Fruit fly (Drosophila melanogaster) whole organism, embryonic: ENCODE results near the gene CG10959.

Experiments
- Aef1 ChIP-seq: fragments of 200-800 bp; sonication (Bioruptor generic); IDR thresholded peaks from 3 replicates; pipeline ENCODE4 v1.3.6; 2022; ENCODE audit warnings: missing biosample characterization, missing genetic modification characterization
- Atf6 ChIP-seq: fragments of 200-800 bp; sonication (Bioruptor generic); IDR thresholded peaks from 2 replicates; pipeline ENCODE4 v1.3.6; 2022; ENCODE audit warnings: missing biosample characterization, missing genetic modification characterization
- BEAF-32 ChIP-seq: fragments of 200-800 bp; sonication (Bioruptor generic); optimal IDR thresholded peaks from 3 replicates; lab custom pipeline; 2017; ENCODE audit warnings: missing biosample characterization, missing genetic modification characterization, mild to moderate bottlenecking, moderate library complexity, missing genetic modification reagents
- CG10462 ChIP-seq: fragments of 200-800 bp; sonication (Bioruptor generic); optimal IDR thresholded peaks from 2 replicates; lab custom pipeline; 2016; ENCODE audit warnings: missing biosample characterization, missing genetic modification characterization
- CG12219 ChIP-seq: fragments of 200-800 bp; sonication (Bioruptor generic); optimal IDR thresholded peaks from 3 replicates; lab custom pipeline; 2018; ENCODE audit warnings: missing biosample characterization, mild to moderate bottlenecking, missing genetic modification characterization
- CG12299 ChIP-seq: fragments of 200-800 bp; sonication (Bioruptor generic); optimal IDR thresholded peaks from 2 replicates; lab custom pipeline; 2018; ENCODE audit warnings: missing biosample characterization, mild to moderate bottlenecking, missing genetic modification characterization
- CG12744 ChIP-seq: fragments of 200-800 bp; sonication (Bioruptor generic); optimal IDR thresholded peaks from 2 replicates; lab custom pipeline; 2016; ENCODE audit warnings: missing biosample characterization, missing genetic modification characterization
- CG13287 ChIP-seq: fragments of 200-800 bp; sonication (Bioruptor generic); IDR thresholded peaks from 2 replicates; pipeline ENCODE4 v1.3.6; 2022; ENCODE audit warnings: missing biosample characterization, missing genetic modification characterization; ENCODE audit not compliant: partially characterized antibody
- CG13296 ChIP-seq: fragments of 200-800 bp; sonication (Bioruptor generic); optimal IDR thresholded peaks from 3 replicates; lab custom pipeline; 2018; ENCODE audit warnings: missing biosample characterization, mild to moderate bottlenecking, missing genetic modification characterization
- CG13894 ChIP-seq: fragments of 200-800 bp; sonication (Bioruptor generic); optimal IDR thresholded peaks from 3 replicates; lab custom pipeline; 2018; ENCODE audit warnings: missing biosample characterization, mild to moderate bottlenecking, missing genetic modification characterization, moderate library complexity
- CG15269 ChIP-seq: fragments of 200-800 bp; sonication (Bioruptor generic); optimal IDR thresholded peaks from 2 replicates; lab custom pipeline; 2018; ENCODE audit warnings: missing biosample characterization, mild to moderate bottlenecking, missing genetic modification characterization, moderate library complexity
- CG15601 ChIP-seq: fragments of 200-800 bp; sonication (Bioruptor generic); optimal IDR thresholded peaks from 3 replicates; lab custom pipeline; 2019; ENCODE audit warnings: missing biosample characterization, mild to moderate bottlenecking, missing genetic modification characterization, moderate library complexity
- CG15696 ChIP-seq: fragments of 200-800 bp; sonication (Bioruptor generic); optimal IDR thresholded peaks from 2 replicates; lab custom pipeline; 2019; ENCODE audit warnings: missing biosample characterization, mild to moderate bottlenecking, missing genetic modification characterization, moderate library complexity
- CG1603 ChIP-seq: fragments of 200-800 bp; sonication (Bioruptor generic); optimal IDR thresholded peaks from 2 replicates; lab custom pipeline; 2019; ENCODE audit warnings: missing biosample characterization, mild to moderate bottlenecking, missing genetic modification characterization, moderate library complexity
- CG16813 ChIP-seq: fragments of 200-800 bp; sonication (Bioruptor generic); IDR thresholded peaks from 3 replicates; pipeline ENCODE4 v1.3.6; 2022; ENCODE audit warnings: missing biosample characterization, missing genetic modification characterization; ENCODE audit not compliant: partially characterized antibody
- CG2712 ChIP-seq: fragments of 200-800 bp; optimal IDR thresholded peaks from 3 replicates; lab custom pipeline; 2019; ENCODE audit warnings: missing biosample characterization, mild to moderate bottlenecking, missing genetic modification characterization, moderate library complexity
- CG30020 ChIP-seq: fragments of 200-800 bp; optimal IDR thresholded peaks from 2 replicates; lab custom pipeline; 2019; ENCODE audit warnings: missing biosample characterization, mild to moderate bottlenecking, missing genetic modification characterization, moderate library complexity
- CG4360 ChIP-seq: fragments of 200-800 bp; sonication (Bioruptor generic); IDR thresholded peaks from 2 replicates; pipeline ENCODE4 v1.3.6; 2022; ENCODE audit warnings: missing biosample characterization, missing genetic modification characterization
- CG4617 ChIP-seq: fragments of 200-800 bp; sonication (Bioruptor generic); optimal IDR thresholded peaks from 3 replicates; lab custom pipeline; 2016; ENCODE audit warnings: missing biosample characterization, missing genetic modification characterization, borderline replicate concordance
- CG4707 ChIP-seq: fragments of 200-800 bp; sonication (Bioruptor generic); optimal IDR thresholded peaks from 2 replicates; lab custom pipeline; 2018; ENCODE audit warnings: missing biosample characterization, mild to moderate bottlenecking, missing genetic modification characterization, moderate library complexity
- CG6689 ChIP-seq: fragments of 200-800 bp; sonication (Bioruptor generic); IDR thresholded peaks from 2 replicates; pipeline ENCODE4 v1.3.6; 2022; ENCODE audit warnings: missing biosample characterization, missing genetic modification characterization
- CG8388 ChIP-seq: fragments of 200-800 bp; sonication (Bioruptor generic); optimal IDR thresholded peaks from 2 replicates; lab custom pipeline; 2019; ENCODE audit warnings: missing biosample characterization, mild to moderate bottlenecking, missing genetic modification characterization, moderate library complexity
- CG8944 ChIP-seq: fragments of 200-800 bp; sonication (Bioruptor generic); optimal IDR thresholded peaks from 3 replicates; lab custom pipeline; 2016; ENCODE audit warnings: missing biosample characterization, missing genetic modification characterization
- D ChIP-seq, 2 experiments: fragments of 200-800 bp in 1 of 2; fragments of >200 bp in 1 of 2; sonication (Bioruptor generic) in 1 of 2; optimal IDR thresholded peaks; 2 replicates in 1 of 2; 3 replicates in 1 of 2; lab custom pipeline; 2017; ENCODE audit warnings: mild to moderate bottlenecking in 1 of 2, missing biosample characterization in 1 of 2, missing genetic modification characterization in 1 of 2, missing genetic modification reagents in 1 of 2
- Dek ChIP-seq: fragments of 200-800 bp; sonication (Bioruptor generic); optimal IDR thresholded peaks from 3 replicates; lab custom pipeline; 2019; ENCODE audit warnings: missing biosample characterization, mild to moderate bottlenecking, missing genetic modification characterization, moderate library complexity
- NFAT ChIP-seq: fragments of 200-800 bp; sonication (Bioruptor generic); IDR thresholded peaks from 2 replicates; pipeline ENCODE4 v1.3.6; 2022; ENCODE audit warnings: missing biosample characterization, missing genetic modification characterization
- Nf-YC ChIP-seq: fragments of 200-800 bp; optimal IDR thresholded peaks from 3 replicates; lab custom pipeline; 2019; ENCODE audit warnings: missing biosample characterization, mild to moderate bottlenecking, missing genetic modification characterization, moderate library complexity
- Sin3A ChIP-seq: fragments of >200 bp; optimal IDR thresholded peaks from 2 replicates; lab custom pipeline; 2018
- Sry-δ ChIP-seq: fragments of 200-800 bp; sonication (Bioruptor generic); optimal IDR thresholded peaks from 2 replicates; lab custom pipeline; 2016; ENCODE audit warnings: missing biosample characterization, missing genetic modification characterization
- Vsx1 ChIP-seq: fragments of 200-800 bp; sonication (Bioruptor generic); optimal IDR thresholded peaks from 2 replicates; lab custom pipeline; 2017; ENCODE audit warnings: missing biosample characterization, mild to moderate bottlenecking, missing genetic modification characterization, missing genetic modification reagents
- abd-A ChIP-seq: fragments of 200-800 bp; sonication (Bioruptor generic); optimal IDR thresholded peaks from 3 replicates; lab custom pipeline; 2019; ENCODE audit warnings: missing biosample characterization, mild to moderate bottlenecking, missing genetic modification characterization, moderate library complexity
- bcd ChIP-seq: fragments of 200-800 bp; sonication (Bioruptor generic); optimal IDR thresholded peaks from 2 replicates; lab custom pipeline; 2017; ENCODE audit warnings: missing biosample characterization, mild to moderate bottlenecking, missing genetic modification characterization
- en ChIP-seq: fragments of 200-800 bp; sonication (Bioruptor generic); optimal IDR thresholded peaks from 2 replicates; lab custom pipeline; 2016; ENCODE audit warnings: missing biosample characterization, missing genetic modification characterization
- eve ChIP-seq, 2 experiments: fragments of >200 bp; optimal IDR thresholded peaks; 2 replicates each; lab custom pipeline; 2017; ENCODE audit warnings: missing biosample characterization in 2 of 2, missing genetic modification characterization in 2 of 2
- klu ChIP-seq: fragments of 200-800 bp; sonication (Bioruptor generic); IDR thresholded peaks from 2 replicates; pipeline ENCODE4 v1.3.6; 2022; ENCODE audit warnings: missing biosample characterization, missing genetic modification characterization
- lab ChIP-seq: fragments of 200-800 bp; sonication (Bioruptor generic); optimal IDR thresholded peaks from 3 replicates; lab custom pipeline; 2017; ENCODE audit warnings: missing biosample characterization, missing genetic modification characterization, mild to moderate bottlenecking, moderate library complexity, missing genetic modification reagents
- nerfin-1 ChIP-seq: fragments of 200-800 bp; sonication (Bioruptor generic); optimal IDR thresholded peaks from 3 replicates; lab custom pipeline; 2019; ENCODE audit warnings: missing biosample characterization, mild to moderate bottlenecking, missing genetic modification characterization, moderate library complexity
- otp ChIP-seq: fragments of 200-800 bp; sonication (Bioruptor generic); IDR thresholded peaks from 3 replicates; pipeline ENCODE4, ENCODE4 v1.3.6; 2022; ENCODE audit warnings: missing biosample characterization, missing genetic modification characterization
- psq ChIP-seq: fragments of 200-800 bp; sonication (Bioruptor generic); optimal IDR thresholded peaks from 2 replicates; lab custom pipeline; 2017; ENCODE audit warnings: missing biosample characterization, missing genetic modification characterization
- scrt ChIP-seq: fragments of 200-800 bp; sonication (Bioruptor generic); optimal IDR thresholded peaks from 2 replicates; lab custom pipeline; 2018; ENCODE audit warnings: missing biosample characterization, mild to moderate bottlenecking, missing genetic modification characterization, moderate library complexity
- sens-2 ChIP-seq: fragments of 200-800 bp; sonication (Bioruptor generic); IDR thresholded peaks from 2 replicates; pipeline ENCODE4 v1.3.6; 2022; ENCODE audit warnings: missing biosample characterization, missing genetic modification characterization
- slbo ChIP-seq: fragments of 200-800 bp; sonication (Bioruptor generic); IDR thresholded peaks from 2 replicates; pipeline ENCODE4 v1.3.6; 2022; ENCODE audit warnings: missing biosample characterization, missing genetic modification characterization
- slou ChIP-seq: fragments of 200-800 bp; sonication (Bioruptor generic); optimal IDR thresholded peaks from 3 replicates; lab custom pipeline; 2016; ENCODE audit warnings: missing biosample characterization, missing genetic modification characterization
- sna ChIP-seq: fragments of 200-800 bp; sonication (Bioruptor generic); IDR thresholded peaks from 2 replicates; pipeline ENCODE4 v1.3.6; 2022; ENCODE audit warnings: missing biosample characterization, missing genetic modification characterization; ENCODE audit not compliant: partially characterized antibody
- tap ChIP-seq: fragments of 200-800 bp; optimal IDR thresholded peaks from 3 replicates; lab custom pipeline; 2019; ENCODE audit warnings: missing biosample characterization, mild to moderate bottlenecking, missing genetic modification characterization, moderate library complexity
- vnd ChIP-seq: fragments of 200-800 bp; sonication (Bioruptor generic); IDR thresholded peaks from 3 replicates; pipeline ENCODE4 v1.3.6; 2022; ENCODE audit warnings: missing biosample characterization, missing genetic modification characterization; ENCODE audit not compliant: partially characterized antibody
- wdn ChIP-seq: fragments of 200-800 bp; sonication (Bioruptor generic); IDR thresholded peaks from 2 replicates; pipeline ENCODE4 v1.3.6; 2022; ENCODE audit warnings: missing biosample characterization, missing genetic modification characterization
- wek ChIP-seq: fragments of 200-800 bp; sonication (Bioruptor generic); optimal IDR thresholded peaks from 3 replicates; lab custom pipeline; 2018; ENCODE audit warnings: missing biosample characterization, mild to moderate bottlenecking, missing genetic modification characterization, moderate library complexity

CG10959 gene

DNA sequence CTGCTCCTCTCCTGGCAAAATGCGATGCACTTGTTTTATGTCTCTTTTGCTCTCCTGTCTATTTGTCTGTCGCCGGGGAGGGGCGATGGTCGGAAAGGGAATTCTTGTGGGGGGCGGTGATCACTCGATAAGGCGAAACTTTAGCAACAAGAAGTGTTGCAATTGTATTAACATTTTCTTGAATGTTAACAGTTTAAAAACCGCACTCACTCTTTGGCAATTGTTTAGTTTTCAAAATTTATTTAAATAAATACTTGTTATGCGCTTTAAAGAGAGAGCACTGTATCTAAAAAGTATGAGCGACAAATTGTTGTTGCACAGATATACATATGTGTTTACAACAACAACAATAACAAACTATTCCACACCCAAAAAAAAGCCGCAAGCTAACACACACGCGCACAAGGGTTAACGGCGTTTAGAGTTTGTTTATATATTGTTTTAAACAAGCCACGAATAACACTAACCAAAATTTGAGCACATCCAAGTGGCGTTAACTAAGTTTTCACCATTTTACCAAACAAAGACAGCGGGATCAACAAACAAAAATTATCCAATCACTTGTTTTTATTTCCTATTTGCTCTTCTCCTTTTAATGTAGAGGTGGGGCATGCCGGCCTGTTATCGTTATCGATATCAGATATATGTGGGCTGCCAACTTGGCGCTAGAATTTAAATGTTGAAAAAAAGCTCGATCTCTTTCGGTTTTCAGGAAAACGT lies 46.9 kb upstream of the CG10959 start, which contains the start of gene CG2258 (continued):
- TF ChIP-seq scrt (GFP tag; lab: Kevin White, UChicago) (peak; percentile 77), D (optimal IDR thresholded peaks at IDR 0.05; lab: Kevin White, UChicago) (no peak), D (GFP tag; optimal IDR thresholded peaks at IDR 0.05; lab: Kevin White, UChicago) (peak; percentile 86), CG13296 (GFP tag; lab: Kevin White, UChicago) (peak; percentile 85), otp (GFP tag; lab: Robert Waterston, UW) (peak; percentile 87), Aef1 (peak; percentile 87), psq (GFP tag; lab: Kevin White, UChicago) (peak; percentile 24), CG10462 (GFP tag; lab: Kevin White, UChicago) (peak; percentile 1), sens-2 (GFP tag; lab: Robert Waterston, UW) (no peak; the same call in 1 of the 2 replicates), CG12744 (GFP tag; lab: Kevin White, UChicago) (peak; percentile 66), wdn (GFP tag; lab: Robert Waterston, UW) (peak; percentile 63; the same call in 1 of the 2 replicates), Nf-YC (tag; lab: Kevin White, UChicago) (peak; percentile 67), BEAF-32 (GFP tag; lab: Kevin White, UChicago) (peak; percentile 22), CG15601 (peak; percentile 77), abd-A (tag; lab: Kevin White, UChicago) (no peak), klu (GFP tag; lab: Robert Waterston, UW) (peak; percentile 68), lab (peak; percentile 91), CG15696 (tag; lab: Kevin White, UChicago) (peak; percentile 51), eve (GFP tag; optimal IDR thresholded peaks at IDR 0.05; lab: Kevin White, UChicago) (no peak), en (GFP tag; lab: Kevin White, UChicago) (no peak), CG4707 (GFP tag; lab: Kevin White, UChicago) (peak; percentile 43), vnd (GFP tag; lab: Robert Waterston, UW) (no peak), Sry-δ (GFP tag; lab: Kevin White, UChicago) (peak; percentile 82), CG2712 (tag; lab: Kevin White, UChicago) (peak; percentile 88), CG30020 (tag; lab: Kevin White, UChicago) (no peak), slou (GFP tag; lab: Kevin White, UChicago) (peak; percentile 52), CG12219 (GFP tag; lab: Kevin White, UChicago) (peak; percentile 86), CG8944 (GFP tag; lab: Kevin White, UChicago) (peak; percentile 71), slbo (peak; percentile 90), Sin3A (no peak), Atf6 (peak; percentile 82), nerfin-1 (tag; lab: Kevin White, UChicago) (peak; percentile 77), CG1603 (tag; lab: Kevin White, UChicago) (peak; percentile 91), CG12299 (tag; lab: Kevin White, UChicago) (peak; percentile 76), CG4360 (peak; percentile 71), NFAT (GFP tag; lab: Robert Waterston, UW) (peak; percentile 75), CG13894 (tag; lab: Kevin White, UChicago) (peak; percentile 65), CG15269 (peak; percentile 91), Vsx1 (GFP tag; lab: Kevin White, UChicago) (peak; percentile 67), CG4617 (GFP tag; lab: Kevin White, UChicago) (peak; percentile 33), wek (GFP tag; lab: Kevin White, UChicago) (peak; percentile 64), CG16813 (no peak), sna (GFP tag; lab: Robert Waterston, UW) (no peak), Dek (peak; percentile 77), CG13287 (GFP tag; lab: Robert Waterston, UW) (peak; percentile 40; the same call in 1 of the 2 replicates), bcd (peak; percentile 74), CG6689 (peak; percentile 82), CG8388 (GFP tag; lab: Kevin White, UChicago) (peak; percentile 87), tap (tag; lab: Kevin White, UChicago) (peak; percentile 91)
